Fruit fly (Drosophila melanogaster): ENCODE data around the gene Ubr3.

Ubr3 gene

DNA sequence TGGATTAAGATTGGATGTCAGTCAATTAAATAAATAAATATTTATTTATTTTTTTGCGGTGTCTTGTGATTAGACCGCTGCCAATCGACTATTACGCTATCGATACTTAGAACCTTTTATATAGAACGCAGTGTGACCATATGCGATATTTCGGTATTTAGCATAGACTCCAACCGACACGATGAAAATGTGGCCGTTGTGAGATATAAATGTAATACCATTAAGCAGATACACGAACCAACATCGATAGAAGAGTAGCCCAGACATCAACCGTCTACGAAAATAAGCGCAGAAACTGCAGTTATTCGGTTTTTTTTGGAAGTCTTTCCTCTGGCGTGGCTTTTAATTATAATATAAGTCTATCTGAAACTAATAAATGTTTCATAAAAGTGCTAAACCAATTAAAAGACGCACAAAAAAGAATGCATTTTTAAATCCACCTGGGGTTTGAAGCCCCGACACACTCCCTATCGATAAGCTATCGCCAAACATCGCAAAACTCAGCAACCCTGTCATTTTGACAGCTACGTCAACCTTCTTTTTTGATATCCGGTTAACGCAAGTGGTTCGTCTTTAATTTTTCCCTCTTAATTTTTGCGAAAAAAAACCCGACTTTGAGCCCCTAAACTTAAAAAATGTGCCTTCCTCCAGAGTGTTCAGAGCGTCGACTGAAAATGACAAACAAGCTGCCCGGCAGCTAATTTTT, 2.3 kb upstream of the Ubr3 start, which contains the start of the genes Dhdds and RpS14a (continued):
- TF ChIP-seq Hey (tag; optimal IDR thresholded peaks at IDR 0.05), result no peak
- TF ChIP-seq lilli (GFP tag; optimal IDR thresholded peaks at IDR 0.05), result no peak
- TF ChIP-seq CG10462 (GFP tag; optimal IDR thresholded peaks at IDR 0.05), result no peak
- peak; percentile 25 for TF ChIP-seq CG11398 (GFP tag; optimal IDR thresholded peaks at IDR 0.05)
- TF ChIP-seq CG14667 (GFP tag; IDR thresholded peaks at IDR 0.05), result no peak
- TF ChIP-seq fd102C (GFP tag; optimal IDR thresholded peaks at IDR 0.05), result no peak
- peak; percentile 71 for TF ChIP-seq CG10267 (tag; optimal IDR thresholded peaks at IDR 0.05)
- TF ChIP-seq Gsc (GFP tag; IDR thresholded peaks at IDR 0.05), result no peak
- TF ChIP-seq NC2β (GFP tag; optimal IDR thresholded peaks at IDR 0.05), result peak; percentile 88
- TF ChIP-seq CG9437 (GFP tag; optimal IDR thresholded peaks at IDR 0.05), result peak; percentile 71
- peak; percentile 64 for TF ChIP-seq CG7987 (GFP tag; optimal IDR thresholded peaks at IDR 0.05)
- peak; percentile 4; the same call in 1 of the 3 replicates for TF ChIP-seq ken (GFP tag; IDR thresholded peaks at IDR 0.05)
- TF ChIP-seq Antp (GFP tag; optimal IDR thresholded peaks at IDR 0.05), result no peak
- TF ChIP-seq CG12769 (tag; optimal IDR thresholded peaks at IDR 0.05), result no peak
- TF ChIP-seq TFAM (GFP tag; optimal IDR thresholded peaks at IDR 0.05), result no peak
- TF ChIP-seq toy (GFP tag; IDR thresholded peaks at IDR 0.05), result no peak
- no peak for TF ChIP-seq CG5953 (GFP tag; IDR thresholded peaks at IDR 0.05)
- peak; percentile 83 for TF ChIP-seq Hmr (GFP tag; optimal IDR thresholded peaks at IDR 0.05)
- no peak for TF ChIP-seq peb (GFP tag; IDR thresholded peaks at IDR 0.05)
- peak; percentile 44 for TF ChIP-seq nerfin-1 (tag; optimal IDR thresholded peaks at IDR 0.05)
- TF ChIP-seq Dbx (GFP tag; IDR thresholded peaks at IDR 0.05), result 0 out of 3 replicates have a peak, but pooled peaks have one; percentile 11
- peak; percentile 8; the same call in 1 of the 2 replicates for TF ChIP-seq ranshi (GFP tag; IDR thresholded peaks at IDR 0.05)
- TF ChIP-seq CG3995 (GFP tag; optimal IDR thresholded peaks at IDR 0.05), result peak; percentile 8
- peak; percentile 50 for TF ChIP-seq unpg (GFP tag; optimal IDR thresholded peaks at IDR 0.05)
- peak; percentile 67 for TF ChIP-seq Fer1 (GFP tag; optimal IDR thresholded peaks at IDR 0.05)
- TF ChIP-seq CG34376 (GFP tag; optimal IDR thresholded peaks at IDR 0.05), result peak; percentile 82
- TF ChIP-seq Doc2 (GFP tag; IDR thresholded peaks at IDR 0.05), result no peak
- TF ChIP-seq bowl (GFP tag; IDR thresholded peaks at IDR 0.05), result no peak
- peak; percentile 60 for TF ChIP-seq dm (GFP tag; optimal IDR thresholded peaks at IDR 0.05)
- peak; percentile 17 for TF ChIP-seq az2 (GFP tag; optimal IDR thresholded peaks at IDR 0.05)
- peak; percentile 25 for TF ChIP-seq zen (tag; optimal IDR thresholded peaks at IDR 0.05)
- TF ChIP-seq CG12299 (tag; optimal IDR thresholded peaks at IDR 0.05), result no peak
- TF ChIP-seq CG16863 (GFP tag; optimal IDR thresholded peaks at IDR 0.05), result peak; percentile 5
- no peak for TF ChIP-seq tgo (GFP tag; IDR thresholded peaks at IDR 0.05)
- TF ChIP-seq Bteb2 (GFP tag; optimal IDR thresholded peaks at IDR 0.05), result peak; percentile 30
- peak; percentile 68 for TF ChIP-seq MTF-1 (GFP tag; optimal IDR thresholded peaks at IDR 0.05; ENCODE audit: borderline replicate concordance)
- no peak for TF ChIP-seq stc (GFP tag; IDR thresholded peaks at IDR 0.05)
- no peak for TF ChIP-seq ash1 (GFP tag; optimal IDR thresholded peaks at IDR 0.05)
- TF ChIP-seq CG31441 (GFP tag; IDR thresholded peaks at IDR 0.05), result peak; percentile 69; the same call in 1 of the 2 replicates
- TF ChIP-seq grn (GFP tag; optimal IDR thresholded peaks at IDR 0.05), result peak; percentile 5
- no peak for TF ChIP-seq chinmo (GFP tag; IDR thresholded peaks at IDR 0.05; ENCODE audit: partially characterized antibody)
- no peak for TF ChIP-seq CG2199 (GFP tag; IDR thresholded peaks at IDR 0.05)
- TF ChIP-seq CG6854 (GFP tag; optimal IDR thresholded peaks at IDR 0.05), result peak; percentile 29
- no peak for TF ChIP-seq CG32767 (GFP tag; IDR thresholded peaks at IDR 0.05)
- no peak for TF ChIP-seq ssp (GFP tag; IDR thresholded peaks at IDR 0.05)
- TF ChIP-seq emc (GFP tag; optimal IDR thresholded peaks at IDR 0.05), result peak; percentile 40
- no peak for TF ChIP-seq ATbp (GFP tag; optimal IDR thresholded peaks at IDR 0.05)
- no peak for TF ChIP-seq wor (GFP tag; IDR thresholded peaks at IDR 0.05)
- TF ChIP-seq Awh (GFP tag; IDR thresholded peaks at IDR 0.05), result no peak
- TF ChIP-seq CG2889 (GFP tag; IDR thresholded peaks at IDR 0.05), result no peak
- TF ChIP-seq CG8089 (GFP tag; optimal IDR thresholded peaks at IDR 0.05), result peak; percentile 11

All from whole organism, embryonic.